Worm (Caenorhabditis elegans) whole organism, L4 larva: ENCODE results near the gene srg-32.

Experiments used
- F10B5.3 ChIP-seq: sonication (generic microtip); optimal IDR thresholded peaks from 2 replicates; lab custom pipeline; 2016; ENCODE audit warnings: mild to moderate bottlenecking, missing genetic modification characterization, missing compliant biosample characterization
- F26F4.8 ChIP-seq: fragments of 200-800 bp; sonication (Bioruptor generic); conservative IDR thresholded peaks from 2 replicates; pipeline ENCODE4 v1.3.6; 2022; ENCODE audit warnings: missing genetic modification characterization, missing compliant biosample characterization
- F37D6.2 ChIP-seq: sonication (generic microtip); optimal IDR thresholded peaks from 2 replicates; lab custom pipeline; 2016; ENCODE audit warnings: mild to moderate bottlenecking, missing genetic modification characterization, missing compliant biosample characterization
- F44E2.7 ChIP-seq: fragments of 200-800 bp; sonication (Bioruptor generic); IDR thresholded peaks from 2 replicates; pipeline ENCODE4 v2.1.2; 2022; ENCODE audit warnings: missing genetic modification characterization, missing compliant biosample characterization
- F49E8.2 ChIP-seq: sonication (generic microtip); optimal IDR thresholded peaks from 2 replicates; lab custom pipeline; 2016; ENCODE audit warnings: missing compliant biosample characterization, mild to moderate bottlenecking, missing genetic modification characterization, borderline replicate concordance
- T20F7.1 ChIP-seq: fragments of 200-800 bp; sonication (Bioruptor generic); optimal IDR thresholded peaks from 2 replicates; lab custom pipeline; 2018; ENCODE audit warnings: mild to moderate bottlenecking, missing genetic modification characterization, missing compliant biosample characterization
- Y48G9A.11 ChIP-seq: fragments of 200-800 bp; sonication (Bioruptor generic); IDR thresholded peaks from 2 replicates; pipeline ENCODE4 v1.3.6; 2022; ENCODE audit warnings: missing genetic modification reagents, missing genetic modification characterization, missing compliant biosample characterization
- ZK337.2 ChIP-seq: fragments of 200-800 bp; sonication (Bioruptor generic); IDR thresholded peaks from 2 replicates; pipeline ENCODE4 v1.3.6; 2022; ENCODE audit warnings: missing genetic modification reagents, missing genetic modification characterization, missing compliant biosample characterization
- ZK546.5 ChIP-seq, 2 experiments: sonication (generic microtip); optimal IDR thresholded peaks; 2 replicates each; lab custom pipeline; 2017; ENCODE audit warnings: missing biosample characterization in 2 of 2, missing genetic modification characterization in 2 of 2
- ama-1 ChIP-seq: fragments of 150-350 bp; optimal IDR thresholded peaks from 2 replicates; lab custom pipeline; 2014; ENCODE audit warnings: inconsistent platforms, mixed read lengths
- arid-1 ChIP-seq: fragments of 200-800 bp; sonication (Bioruptor generic); conservative IDR thresholded peaks from 2 replicates; pipeline ENCODE4 v1.3.6; 2022; ENCODE audit warnings: missing genetic modification reagents, missing genetic modification characterization, missing compliant biosample characterization
- ceh-44 ChIP-seq: fragments of 200-800 bp; sonication (Bioruptor generic); IDR thresholded peaks from 2 replicates; pipeline ENCODE4 v1.3.6; 2022; ENCODE audit warnings: missing genetic modification reagents, missing genetic modification characterization, missing compliant biosample characterization
- ceh-62 ChIP-seq: sonication (generic microtip); optimal IDR thresholded peaks from 2 replicates; lab custom pipeline; 2017; ENCODE audit warnings: missing biosample characterization, missing genetic modification characterization
- cey-2 ChIP-seq: sonication (generic microtip); optimal IDR thresholded peaks from 3 replicates; lab custom pipeline; 2017; ENCODE audit warnings: missing genetic modification characterization, mild to moderate bottlenecking, missing compliant biosample characterization, antibody characterized with exemption, borderline replicate concordance; ENCODE audit not compliant: insufficient read depth
- ctbp-1 ChIP-seq: fragments of 200-800 bp; sonication (Bioruptor generic); IDR thresholded peaks from 2 replicates; pipeline ENCODE4 v1.3.6; 2022; ENCODE audit warnings: missing genetic modification reagents, missing genetic modification characterization, missing compliant biosample characterization
- daf-16 ChIP-seq, 3 experiments: sonication (generic microtip); optimal IDR thresholded peaks; 2 replicates each; lab custom pipeline; 2016 to 2017; ENCODE audit warnings: missing genetic modification characterization in 3 of 3, missing genetic modification reagents in 3 of 3, mild to moderate bottlenecking in 2 of 3, missing compliant biosample characterization in 2 of 3, missing biosample characterization in 1 of 3, moderate library complexity in 1 of 3
- dmd-6 ChIP-seq: fragments of 200-800 bp; sonication (Bioruptor generic); IDR thresholded peaks from 2 replicates; pipeline ENCODE4 v1.3.6; 2022; ENCODE audit warnings: missing genetic modification reagents, missing genetic modification characterization, missing compliant biosample characterization
- dpl-1 ChIP-seq: fragments of 150-350 bp; optimal IDR thresholded peaks from 2 replicates; lab custom pipeline; 2014; ENCODE audit warnings: missing biosample characterization, missing genetic modification reagents, missing genetic modification characterization
- duxl-1 ChIP-seq: sonication (generic microtip); optimal IDR thresholded peaks from 2 replicates; lab custom pipeline; 2016; ENCODE audit warnings: mild to moderate bottlenecking, missing genetic modification characterization, moderate library complexity, missing compliant biosample characterization; ENCODE audit not compliant: poor library complexity
- egl-43 ChIP-seq: fragments of 200-800 bp; sonication (Bioruptor generic); IDR thresholded peaks from 2 replicates; pipeline ENCODE4 v1.3.6; 2022; ENCODE audit warnings: missing genetic modification reagents, missing genetic modification characterization, missing compliant biosample characterization
- gei-8 ChIP-seq: fragments of 200-800 bp; sonication (Bioruptor generic); optimal IDR thresholded peaks from 2 replicates; lab custom pipeline; 2018; ENCODE audit warnings: mild to moderate bottlenecking, missing genetic modification characterization, missing compliant biosample characterization
- hlh-11 ChIP-seq: fragments of 200-800 bp; sonication (Bioruptor generic); optimal IDR thresholded peaks from 2 replicates; lab custom pipeline; 2018; ENCODE audit warnings: mild to moderate bottlenecking, missing genetic modification characterization, missing compliant biosample characterization
- hlh-30 ChIP-seq: sonication (generic microtip); optimal IDR thresholded peaks from 2 replicates; lab custom pipeline; 2017; ENCODE audit warnings: antibody characterized with exemption, mild to moderate bottlenecking, missing genetic modification characterization, missing compliant biosample characterization; ENCODE audit not compliant: insufficient read depth
- hmg-1.1 ChIP-seq: fragments of 200-800 bp; sonication (Bioruptor generic); IDR thresholded peaks from 2 replicates; pipeline ENCODE4 v1.3.6; 2022; ENCODE audit warnings: missing genetic modification reagents, missing genetic modification characterization, missing compliant biosample characterization
- jun-1 ChIP-seq: fragments of 150-350 bp; optimal IDR thresholded peaks from 2 replicates; lab custom pipeline; 2014; ENCODE audit warnings: missing biosample characterization, missing genetic modification reagents, missing genetic modification characterization
- lin-1 ChIP-seq: fragments of 200-800 bp; sonication (Bioruptor generic); IDR thresholded peaks from 2 replicates; pipeline ENCODE4 v1.3.6; 2022; ENCODE audit warnings: missing genetic modification reagents, missing genetic modification characterization, missing compliant biosample characterization
- lin-38 ChIP-seq: fragments of 200-800 bp; sonication (Bioruptor generic); IDR thresholded peaks from 2 replicates; pipeline ENCODE4 v1.3.6; 2022; ENCODE audit warnings: missing genetic modification reagents, missing genetic modification characterization, missing compliant biosample characterization
- lsy-2 ChIP-seq, 2 experiments: fragments of 150-350 bp in 1 of 2; sonication (generic microtip) in 1 of 2; optimal IDR thresholded peaks; 2 replicates each; lab custom pipeline; 2014 to 2017; ENCODE audit warnings: missing biosample characterization in 2 of 2, missing genetic modification characterization in 2 of 2
- mdl-1 ChIP-seq, 2 experiments: fragments of 150-350 bp in 1 of 2; sonication (generic microtip) in 1 of 2; optimal IDR thresholded peaks; 2 replicates each; lab custom pipeline; 2014 to 2017; ENCODE audit warnings: missing biosample characterization in 2 of 2, missing genetic modification characterization in 2 of 2
- mdt-29 ChIP-seq: fragments of 200-800 bp; sonication (Bioruptor generic); IDR thresholded peaks from 2 replicates; pipeline ENCODE4 v1.3.6; 2022; ENCODE audit warnings: missing genetic modification reagents, missing genetic modification characterization, missing compliant biosample characterization
- mep-1 ChIP-seq: fragments of 150-350 bp; sonication (generic microtip); optimal IDR thresholded peaks from 3 replicates; lab custom pipeline; 2014; ENCODE audit warnings: missing biosample characterization, missing genetic modification characterization
- mes-2 ChIP-seq: sonication (generic microtip); optimal IDR thresholded peaks from 2 replicates; lab custom pipeline; 2016; ENCODE audit warnings: missing genotype, mild to moderate bottlenecking, missing genetic modification characterization, missing compliant biosample characterization; ENCODE audit not compliant: poor library complexity, severe bottlenecking
- mxl-3 ChIP-seq: fragments of 200-800 bp; sonication (Bioruptor generic); optimal IDR thresholded peaks from 2 replicates; lab custom pipeline; 2018; ENCODE audit warnings: mild to moderate bottlenecking, missing genetic modification characterization, missing compliant biosample characterization
- nhr-102 ChIP-seq: sonication (generic microtip); optimal IDR thresholded peaks from 2 replicates; lab custom pipeline; 2016; ENCODE audit warnings: mild to moderate bottlenecking, missing genetic modification characterization, moderate library complexity, missing compliant biosample characterization
- nhr-11 ChIP-seq: fragments of 150-350 bp; optimal IDR thresholded peaks from 2 replicates; lab custom pipeline; 2014; ENCODE audit warnings: missing biosample characterization, missing genetic modification characterization
- nhr-111 ChIP-seq: fragments of 200-800 bp; sonication (Bioruptor generic); optimal IDR thresholded peaks from 2 replicates; lab custom pipeline; 2018; ENCODE audit warnings: mild to moderate bottlenecking, missing genetic modification characterization, missing compliant biosample characterization
- nhr-48 ChIP-seq: sonication (generic microtip); optimal IDR thresholded peaks from 2 replicates; lab custom pipeline; 2016; ENCODE audit warnings: mild to moderate bottlenecking, missing genetic modification characterization, missing compliant biosample characterization
- nhr-77 ChIP-seq: fragments of 150-350 bp; optimal IDR thresholded peaks from 2 replicates; lab custom pipeline; 2014; ENCODE audit warnings: missing biosample characterization, missing genetic modification characterization
- pha-4 ChIP-seq, 2 experiments: fragments of 150-350 bp in 1 of 2; fragments of 200-800 bp in 1 of 2; sonication (Bioruptor generic) in 1 of 2; IDR thresholded peaks in 1 of 2; optimal IDR thresholded peaks in 1 of 2; 2 replicates each; pipeline versions ENCODE4 v1.3.6 to Lab custom; 2014 to 2022; ENCODE audit warnings: missing genetic modification characterization in 2 of 2, missing genetic modification reagents in 2 of 2, missing biosample characterization in 1 of 2, missing compliant biosample characterization in 1 of 2
- php-3 ChIP-seq: fragments of 200-800 bp; sonication (Bioruptor generic); IDR thresholded peaks from 2 replicates; pipeline ENCODE4 v1.3.6; 2022; ENCODE audit warnings: missing genetic modification reagents, missing genetic modification characterization, missing compliant biosample characterization
- pqm-1 ChIP-seq: sonication (generic microtip); optimal IDR thresholded peaks from 2 replicates; lab custom pipeline; 2017; ENCODE audit warnings: missing biosample characterization, missing genetic modification characterization
- rbr-2 ChIP-seq: sonication (generic microtip); optimal IDR thresholded peaks from 2 replicates; lab custom pipeline; 2016; ENCODE audit warnings: missing genotype, missing genetic modification characterization, missing compliant biosample characterization
- sdz-12 ChIP-seq: fragments of 200-800 bp; sonication (Bioruptor generic); optimal IDR thresholded peaks from 2 replicates; lab custom pipeline; 2018; ENCODE audit warnings: mild to moderate bottlenecking, missing genetic modification characterization, missing compliant biosample characterization
- tra-1 ChIP-seq: fragments of 200-800 bp; sonication (Bioruptor generic); IDR thresholded peaks from 2 replicates; pipeline ENCODE4 v1.3.6; 2022; ENCODE audit warnings: missing genetic modification reagents, missing genetic modification characterization, missing compliant biosample characterization
- unc-130 ChIP-seq: sonication (generic microtip); optimal IDR thresholded peaks from 2 replicates; lab custom pipeline; 2016; ENCODE audit warnings: missing genetic modification reagents, missing genetic modification characterization, missing compliant biosample characterization
- ztf-7 ChIP-seq: fragments of 150-350 bp; optimal IDR thresholded peaks from 2 replicates; lab custom pipeline; 2014; ENCODE audit warnings: missing biosample characterization, missing genetic modification characterization

Gene srg-32

DNA sequence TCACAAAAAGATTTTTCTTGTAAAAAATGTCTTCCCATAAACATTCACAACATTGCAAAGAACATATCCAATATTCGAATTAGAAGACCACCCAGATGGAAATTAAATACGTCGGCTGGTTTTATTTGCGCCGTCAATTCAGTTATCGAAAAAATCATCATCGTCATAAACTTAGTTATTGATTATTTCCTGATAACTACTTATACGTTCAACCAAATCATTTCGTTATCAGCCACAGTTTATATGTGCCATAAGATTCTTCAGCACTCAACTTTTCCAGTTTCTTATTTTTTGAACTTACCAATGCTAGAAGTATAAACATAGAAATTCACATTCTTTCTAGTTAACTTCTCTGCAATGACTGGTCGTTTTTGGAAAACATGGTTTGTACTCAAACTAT is 8.0 kb downstream of the srg-32 start (continued):
- TF ChIP-seq gei-8 (GFP tag; lab: Kevin White, UChicago): no peak
- TF ChIP-seq Y48G9A.11 (GFP tag; lab: Robert Waterston, UW): no peak
- TF ChIP-seq F37D6.2 (tag; lab: Kevin White, UChicago): no peak
- no peak for TF ChIP-seq lin-38 (GFP tag; lab: Robert Waterston, UW)
- no peak for TF ChIP-seq ama-1 (lab: Kevin White, UChicago)
- TF ChIP-seq hlh-11: peak; percentile 46
- TF ChIP-seq lin-1 (GFP tag; lab: Robert Waterston, UW): no peak
- no peak for TF ChIP-seq daf-16 (GFP tag; optimal IDR thresholded peaks at IDR 0.05; lab: Kevin White, UChicago)
- TF ChIP-seq daf-16 (tag; optimal IDR thresholded peaks at IDR 0.05; lab: Kevin White, UChicago): peak; percentile 57
- TF ChIP-seq dmd-6 (GFP tag; lab: Robert Waterston, UW): peak; percentile 58; the same call in 1 of the 2 replicates
- no peak for TF ChIP-seq ZK337.2 (GFP tag; lab: Robert Waterston, UW)
- TF ChIP-seq ceh-44 (GFP tag; lab: Robert Waterston, UW): no peak
- TF ChIP-seq ceh-62 (tag; lab: Kevin White, UChicago): no peak
- TF ChIP-seq dpl-1: no peak
- peak; percentile 83 for TF ChIP-seq pqm-1 (tag; lab: Kevin White, UChicago)
- no peak for TF ChIP-seq sdz-12 (GFP tag; lab: Kevin White, UChicago)
- no peak for TF ChIP-seq cey-2 (tag; lab: Kevin White, UChicago)
- TF ChIP-seq F26F4.8 (GFP tag; lab: Robert Waterston, UW): no peak
- TF ChIP-seq pha-4 (GFP tag; IDR thresholded peaks at IDR 0.05; lab: Robert Waterston, UW): no peak
- no peak for TF ChIP-seq pha-4 (tag; optimal IDR thresholded peaks at IDR 0.05; lab: Kevin White, UChicago)
- no peak for TF ChIP-seq egl-43 (GFP tag; lab: Robert Waterston, UW)
- no peak for TF ChIP-seq jun-1 (tag; lab: Kevin White, UChicago)

DNA sequence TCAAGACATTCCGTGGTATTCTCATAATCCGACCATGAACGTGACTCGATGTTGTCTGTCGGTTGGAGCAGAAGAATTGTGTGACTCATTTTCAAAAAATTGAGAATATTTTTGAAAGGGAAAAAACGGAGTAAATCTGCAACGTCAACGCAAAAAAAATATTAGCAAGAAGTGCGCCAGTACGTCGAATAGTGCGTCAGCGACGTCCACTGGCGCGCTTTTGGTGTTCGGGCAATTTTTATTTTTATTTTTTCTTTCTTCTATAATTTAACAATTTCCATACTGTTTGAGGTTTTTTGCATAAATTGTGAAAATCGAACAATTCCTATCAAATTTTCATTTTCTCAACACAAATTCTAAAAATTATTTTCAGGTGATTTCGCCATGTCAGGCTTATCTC is 9.7 kb downstream of the srg-32 start, which contains the start of the genes erh-1 and lpd-9:
Gene erh-1 (minus strand): TSS at position 204 of the 400 bp plus-strand sequence.
Gene lpd-9 (plus strand): TSS at position 368 of the 400 bp plus-strand sequence.
- TF ChIP-seq T20F7.1 (GFP tag; lab: Kevin White, UChicago): peak; percentile 74
- peak; percentile 76 for TF ChIP-seq nhr-102 (tag; lab: Kevin White, UChicago)
- peak; percentile 19 for TF ChIP-seq unc-130 (GFP tag; lab: Kevin White, UChicago)
- TF ChIP-seq php-3: peak; percentile 73; the same call in 1 of the 2 replicates
- peak; percentile 77 for TF ChIP-seq rbr-2 (tag; lab: Kevin White, UChicago)
- TF ChIP-seq F37D6.2 (tag; lab: Kevin White, UChicago): peak; percentile 50
- TF ChIP-seq nhr-111 (GFP tag; lab: Kevin White, UChicago): no peak
- TF ChIP-seq ctbp-1 (GFP tag; lab: Robert Waterston, UW): peak; percentile 28; the same call in 1 of the 2 replicates
- TF ChIP-seq mxl-3 (GFP tag; lab: Kevin White, UChicago): peak; percentile 26
- no peak for TF ChIP-seq ZK337.2 (GFP tag; lab: Robert Waterston, UW)
- peak; percentile 33 for TF ChIP-seq F49E8.2 (tag; lab: Kevin White, UChicago)
- 0 out of 2 replicates have a peak, but pooled peaks have one; percentile 29 for TF ChIP-seq mdt-29 (GFP tag; lab: Robert Waterston, UW)
- TF ChIP-seq tra-1: peak; percentile 42; the same call in 1 of the 2 replicates
- peak; percentile 38 for TF ChIP-seq ztf-7 (tag; lab: Kevin White, UChicago)
- peak; percentile 80 for TF ChIP-seq mep-1
- peak; percentile 76; the same call in 1 of the 2 replicates for TF ChIP-seq hmg-1.1
- no peak for TF ChIP-seq F44E2.7 (GFP tag; lab: Robert Waterston, UW)
- TF ChIP-seq nhr-11: peak; percentile 13
- peak; percentile 62 for TF ChIP-seq hlh-30 (tag; lab: Kevin White, UChicago)
- no peak for TF ChIP-seq jun-1 (tag; lab: Kevin White, UChicago)
- TF ChIP-seq mes-2 (tag; lab: Kevin White, UChicago): peak; percentile 85
- peak; percentile 49 for TF ChIP-seq F10B5.3 (tag; lab: Kevin White, UChicago)
- TF ChIP-seq duxl-1 (tag; lab: Kevin White, UChicago): peak; percentile 66
- peak; percentile 62; the same call in 1 of the 2 replicates for TF ChIP-seq pha-4 (GFP tag; IDR thresholded peaks at IDR 0.05; lab: Robert Waterston, UW)
- peak; percentile 82 for TF ChIP-seq pha-4 (tag; optimal IDR thresholded peaks at IDR 0.05; lab: Kevin White, UChicago)
- no peak for TF ChIP-seq lsy-2 (tag; optimal IDR thresholded peaks at IDR 0.05; lab: Kevin White, UChicago)
- peak; percentile 66 for TF ChIP-seq nhr-48
- peak; percentile 46 for TF ChIP-seq nhr-77 (tag; lab: Kevin White, UChicago)
- no peak for TF ChIP-seq ZK546.5 (tag; optimal IDR thresholded peaks at IDR 0.05; lab: Kevin White, UChicago)
- peak in 1 of 2 experiments; percentile 32 for TF ChIP-seq mdl-1 (tag; optimal IDR thresholded peaks at IDR 0.05; lab: Kevin White, UChicago)
- 0 out of 2 replicates have a peak, but pooled peaks have one; percentile 24 for TF ChIP-seq arid-1 (GFP tag; lab: Robert Waterston, UW)
